Worm (Caenorhabditis elegans) whole organism, young adult: ENCODE results near the gene T22C8.4.

Source experiments
- B0336.3 ChIP-seq: fragments of 200-800 bp; sonication (Bioruptor generic); IDR thresholded peaks from 2 replicates; pipeline ENCODE4 v1.3.6; 2022; ENCODE audit warnings: missing genetic modification characterization, missing compliant biosample characterization
- dpl-1 ChIP-seq: fragments of 150-350 bp; optimal IDR thresholded peaks from 2 replicates; lab custom pipeline; 2014; ENCODE audit warnings: missing biosample characterization, missing genetic modification reagents, missing genetic modification characterization
- efl-1 ChIP-seq: fragments of 150-350 bp; optimal IDR thresholded peaks from 2 replicates; lab custom pipeline; 2014; ENCODE audit warnings: missing biosample characterization, missing genetic modification reagents, missing genetic modification characterization
- hlh-12 ChIP-seq: sonication (generic microtip); optimal IDR thresholded peaks from 2 replicates; lab custom pipeline; 2016; ENCODE audit warnings: missing genetic modification characterization, missing compliant biosample characterization
- nhr-90 ChIP-seq: sonication (generic microtip); optimal IDR thresholded peaks from 2 replicates; lab custom pipeline; 2016; ENCODE audit warnings: missing genotype, mild to moderate bottlenecking, missing genetic modification characterization, missing compliant biosample characterization
- snpc-4 ChIP-seq, 5 experiments: fragments of 150-350 bp in 1 of 5; sonication (generic microtip) in 4 of 5; optimal IDR thresholded peaks; 2 replicates each; lab custom pipeline; 2014 to 2018; ENCODE audit warnings: missing genetic modification characterization in 5 of 5, missing biosample characterization in 3 of 5, antibody characterized with exemption in 2 of 5, mild to moderate bottlenecking in 2 of 5, missing compliant biosample characterization in 2 of 5, missing genotype in 2 of 5, moderate library complexity in 2 of 5, missing genetic modification reagents in 1 of 5
- unc-62 ChIP-seq: fragments of 150-350 bp; optimal IDR thresholded peaks from 2 replicates; lab custom pipeline; 2014; ENCODE audit warnings: missing biosample characterization, missing genetic modification reagents, missing genetic modification characterization

- TF ChIP-seq hlh-12 (tag; lab: Kevin White, UChicago) (no peak), B0336.3 (GFP tag; lab: Robert Waterston, UW) (no peak), unc-62 (GFP tag; lab: Kevin White, UChicago) (no peak), snpc-4 (GFP tag; optimal IDR thresholded peaks at IDR 0.05; lab: Kevin White, UChicago) (no peak), snpc-4 (tag; optimal IDR thresholded peaks at IDR 0.05; lab: Kevin White, UChicago) (no peak), dpl-1 (GFP tag; lab: Kevin White, UChicago) (no peak), nhr-90 (tag; lab: Kevin White, UChicago) (no peak), efl-1 (GFP tag; lab: Kevin White, UChicago) (no peak)
Measured at ce11 chrII:8623396-8623795, at the start of gene T22C8.4.
